Worm (Caenorhabditis elegans) whole organism, L4/young adult: ENCODE measurements around the gene C46C2.5.

Experiments used
- W03F9.2 ChIP-seq: fragments of 150-350 bp; optimal IDR thresholded peaks from 2 replicates; lab custom pipeline; 2014; ENCODE audit warnings: missing biosample characterization, missing genetic modification characterization
- dao-5 ChIP-seq: sonication (generic microtip); optimal IDR thresholded peaks from 2 replicates; lab custom pipeline; 2016; ENCODE audit warnings: missing genotype, missing genetic modification characterization, moderate library complexity, missing compliant biosample characterization
- him-1 ChIP-seq: sonication (generic microtip); optimal IDR thresholded peaks from 2 replicates; lab custom pipeline; 2016; ENCODE audit warnings: missing genotype, missing genetic modification reagents, missing genetic modification characterization, missing compliant biosample characterization

DNA sequence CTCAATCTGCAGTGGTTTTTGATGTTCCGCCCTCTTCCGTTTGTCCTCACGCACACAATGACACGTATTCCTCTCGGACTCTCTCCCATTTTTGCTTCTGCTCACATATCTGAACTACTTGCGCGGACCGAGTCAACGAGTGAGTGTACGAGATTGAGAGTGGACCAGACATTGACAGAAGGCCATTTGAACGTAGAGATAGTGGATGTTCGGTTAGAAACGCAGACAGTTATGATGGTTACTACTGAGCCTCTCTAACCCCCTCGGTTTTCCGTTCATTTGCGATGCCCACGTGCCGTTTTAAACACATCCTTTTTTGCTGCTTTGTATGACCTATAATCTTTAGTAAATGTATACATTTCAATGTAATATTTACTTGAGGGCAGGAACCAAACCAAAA, 24.0 kb upstream of the C46C2.5 start:
- TF ChIP-seq W03F9.2 (tag; lab: Kevin White, UChicago) (no peak), dao-5 (tag; lab: Kevin White, UChicago) (no peak), him-1 (tag; lab: Kevin White, UChicago) (no peak)
